Worm (Caenorhabditis elegans) whole organism, late embryonic: ENCODE measurements around the gene str-113.

Experiments used
- ama-1 ChIP-seq: fragments of 150-350 bp; optimal IDR thresholded peaks from 2 replicates; lab custom pipeline; 2014
- mec-3 ChIP-seq: sonication (generic microtip); optimal IDR thresholded peaks from 2 replicates; lab custom pipeline; 2016; ENCODE audit warnings: borderline replicate concordance, missing genetic modification characterization, missing compliant biosample characterization
- syd-9 ChIP-seq: sonication (generic microtip); optimal IDR thresholded peaks from 2 replicates; lab custom pipeline; 2016; ENCODE audit warnings: mild to moderate bottlenecking, missing genetic modification characterization, moderate library complexity, missing compliant biosample characterization

ce11 chrV:3697071-3697470 is 30.3 kb upstream of the str-113 start:
- TF ChIP-seq mec-3 (tag; lab: Kevin White, UChicago) (no peak), ama-1 (lab: Kevin White, UChicago) (no peak), syd-9 (tag; lab: Kevin White, UChicago) (no peak)
